Fruit fly (Drosophila melanogaster) whole organism, embryonic: ENCODE results near the gene Gycalpha99B.

Experiments used
- Abd-B ChIP-seq: fragments of 200-800 bp; sonication (Bioruptor generic); optimal IDR thresholded peaks from 2 replicates; lab custom pipeline; 2018; ENCODE audit warnings: missing biosample characterization, mild to moderate bottlenecking, missing genetic modification characterization, moderate library complexity
- Ada2b ChIP-seq: fragments of 200-800 bp; sonication (Bioruptor generic); IDR thresholded peaks from 2 replicates; pipeline ENCODE4 v1.3.6; 2022; ENCODE audit warnings: missing biosample characterization, missing genetic modification characterization
- Blimp-1 ChIP-seq: fragments of 200-800 bp; sonication (Bioruptor generic); optimal IDR thresholded peaks from 3 replicates; lab custom pipeline; 2018; ENCODE audit warnings: missing biosample characterization, missing genetic modification characterization, mild to moderate bottlenecking, moderate library complexity, missing genetic modification reagents
- CG1024 ChIP-seq: fragments of 200-800 bp; sonication (Bioruptor generic); IDR thresholded peaks from 2 replicates; pipeline ENCODE4 v1.3.6; 2022; ENCODE audit warnings: missing biosample characterization, missing genetic modification characterization
- CG11398 ChIP-seq: fragments of 200-800 bp; sonication (Bioruptor generic); optimal IDR thresholded peaks from 2 replicates; lab custom pipeline; 2016; ENCODE audit warnings: missing biosample characterization, missing genetic modification characterization
- CG11695 ChIP-seq: fragments of 200-800 bp; sonication (Bioruptor generic); IDR thresholded peaks from 3 replicates; pipeline ENCODE4 v1.3.6; 2022; ENCODE audit warnings: missing biosample characterization, missing genetic modification characterization
- CG15269 ChIP-seq: fragments of 200-800 bp; sonication (Bioruptor generic); optimal IDR thresholded peaks from 2 replicates; lab custom pipeline; 2018; ENCODE audit warnings: missing biosample characterization, mild to moderate bottlenecking, missing genetic modification characterization, moderate library complexity
- CG16779 ChIP-seq: fragments of 200-800 bp; sonication (Bioruptor generic); IDR thresholded peaks from 2 replicates; pipeline ENCODE4 v1.3.6; 2022; ENCODE audit warnings: missing biosample characterization, missing genetic modification characterization
- CG17361 ChIP-seq: fragments of 200-800 bp; sonication (Bioruptor generic); IDR thresholded peaks from 3 replicates; pipeline ENCODE4 v1.3.6; 2022; ENCODE audit warnings: missing biosample characterization, missing genetic modification characterization
- CG17568 ChIP-seq: fragments of 200-800 bp; sonication (Bioruptor generic); optimal IDR thresholded peaks from 2 replicates; lab custom pipeline; 2018; ENCODE audit warnings: missing biosample characterization, mild to moderate bottlenecking, missing genetic modification characterization, moderate library complexity
- CG2875 ChIP-seq: fragments of 200-800 bp; sonication (Bioruptor generic); optimal IDR thresholded peaks from 2 replicates; lab custom pipeline; 2017; ENCODE audit warnings: missing biosample characterization, mild to moderate bottlenecking, missing genetic modification characterization, missing genetic modification reagents
- CG31388 ChIP-seq: fragments of 200-800 bp; sonication (Bioruptor generic); optimal IDR thresholded peaks from 2 replicates; lab custom pipeline; 2016; ENCODE audit warnings: missing biosample characterization, missing genetic modification characterization
- CG4707 ChIP-seq: fragments of 200-800 bp; sonication (Bioruptor generic); optimal IDR thresholded peaks from 2 replicates; lab custom pipeline; 2018; ENCODE audit warnings: missing biosample characterization, mild to moderate bottlenecking, missing genetic modification characterization, moderate library complexity
- CG4730 ChIP-seq: fragments of 200-800 bp; sonication (Bioruptor generic); IDR thresholded peaks from 2 replicates; pipeline ENCODE4 v1.3.6; 2022; ENCODE audit warnings: missing biosample characterization, missing genetic modification characterization
- CG7357 ChIP-seq: fragments of 200-800 bp; sonication (Bioruptor generic); IDR thresholded peaks from 3 replicates; pipeline ENCODE4 v1.3.6; 2022; ENCODE audit warnings: missing biosample characterization, missing genetic modification characterization
- CG7745 ChIP-seq: fragments of 200-800 bp; sonication (Bioruptor generic); optimal IDR thresholded peaks from 2 replicates; lab custom pipeline; 2018; ENCODE audit warnings: missing biosample characterization, mild to moderate bottlenecking, missing genetic modification characterization, moderate library complexity
- CG8388 ChIP-seq: fragments of 200-800 bp; sonication (Bioruptor generic); optimal IDR thresholded peaks from 2 replicates; lab custom pipeline; 2019; ENCODE audit warnings: missing biosample characterization, mild to moderate bottlenecking, missing genetic modification characterization, moderate library complexity
- CG9797 ChIP-seq: fragments of 200-800 bp; sonication (Bioruptor generic); optimal IDR thresholded peaks from 3 replicates; lab custom pipeline; 2018; ENCODE audit warnings: missing biosample characterization, mild to moderate bottlenecking, missing genetic modification characterization
- CG9817 ChIP-seq: fragments of 200-800 bp; sonication (Bioruptor generic); optimal IDR thresholded peaks from 2 replicates; lab custom pipeline; 2018; ENCODE audit warnings: missing biosample characterization, mild to moderate bottlenecking, missing genetic modification characterization, moderate library complexity
- CG9932 ChIP-seq: fragments of 200-800 bp; sonication (Bioruptor generic); IDR thresholded peaks from 2 replicates; pipeline ENCODE4 v1.3.6; 2022; ENCODE audit warnings: missing biosample characterization, missing genetic modification characterization
- CkIIα-i1 ChIP-seq: fragments of 200-800 bp; sonication (Bioruptor generic); IDR thresholded peaks from 2 replicates; pipeline ENCODE4 v1.3.6; 2022; ENCODE audit warnings: missing biosample characterization, missing genetic modification characterization
- CoRest ChIP-seq: fragments of 200-800 bp; sonication (Bioruptor generic); optimal IDR thresholded peaks from 3 replicates; lab custom pipeline; 2018; ENCODE audit warnings: missing biosample characterization, mild to moderate bottlenecking, missing genetic modification characterization, moderate library complexity
- HHEX ChIP-seq: fragments of 200-800 bp; sonication (Bioruptor generic); optimal IDR thresholded peaks from 3 replicates; lab custom pipeline; 2017; ENCODE audit warnings: missing biosample characterization, mild to moderate bottlenecking, missing genetic modification characterization, missing genetic modification reagents
- Hr51 ChIP-seq, 2 experiments: fragments of 200-800 bp; sonication (Bioruptor generic); optimal IDR thresholded peaks; 2 replicates in 1 of 2; 3 replicates in 1 of 2; lab custom pipeline; 2016 to 2018; ENCODE audit warnings: missing biosample characterization in 2 of 2, missing genetic modification characterization in 2 of 2, mild to moderate bottlenecking in 1 of 2, moderate library complexity in 1 of 2
- Max ChIP-seq: fragments of 200-800 bp; sonication (Bioruptor generic); optimal IDR thresholded peaks from 2 replicates; lab custom pipeline; 2016; ENCODE audit warnings: missing biosample characterization, mild to moderate bottlenecking, missing genetic modification characterization
- Myb ChIP-seq: fragments of 200-800 bp; sonication (Bioruptor generic); optimal IDR thresholded peaks from 2 replicates; lab custom pipeline; 2016; ENCODE audit warnings: missing biosample characterization, missing genetic modification characterization
- NfI ChIP-seq: fragments of 200-800 bp; sonication (Bioruptor generic); optimal IDR thresholded peaks from 3 replicates; lab custom pipeline; 2018; ENCODE audit warnings: missing biosample characterization, mild to moderate bottlenecking, missing genetic modification characterization, moderate library complexity
- PHDP ChIP-seq: fragments of 200-800 bp; sonication (Bioruptor generic); optimal IDR thresholded peaks from 3 replicates; lab custom pipeline; 2018; ENCODE audit warnings: missing biosample characterization, mild to moderate bottlenecking, missing genetic modification characterization, moderate library complexity
- Ssrp ChIP-seq: fragments of 200-800 bp; sonication (Bioruptor generic); optimal IDR thresholded peaks from 2 replicates; lab custom pipeline; 2018; ENCODE audit warnings: missing biosample characterization, mild to moderate bottlenecking, missing genetic modification characterization, moderate library complexity
- Xbp1 ChIP-seq: fragments of 200-800 bp; sonication (Bioruptor generic); optimal IDR thresholded peaks from 3 replicates; lab custom pipeline; 2016; ENCODE audit warnings: missing biosample characterization, mild to moderate bottlenecking, missing genetic modification characterization
- ac ChIP-seq: fragments of 200-800 bp; sonication (Bioruptor generic); optimal IDR thresholded peaks from 3 replicates; lab custom pipeline; 2017; ENCODE audit warnings: missing biosample characterization, mild to moderate bottlenecking, missing genetic modification characterization
- aop ChIP-seq: fragments of 200-800 bp; sonication (Bioruptor generic); IDR thresholded peaks from 2 replicates; pipeline ENCODE4 v1.3.6; 2022; ENCODE audit warnings: missing biosample characterization, missing genetic modification characterization
- crp ChIP-seq, 2 experiments: fragments of 200-800 bp; sonication (Bioruptor generic); optimal IDR thresholded peaks; 2 replicates in 1 of 2; 3 replicates in 1 of 2; lab custom pipeline; 2017; ENCODE audit warnings: missing biosample characterization in 2 of 2, missing genetic modification characterization in 2 of 2, mild to moderate bottlenecking in 1 of 2, moderate library complexity in 1 of 2
- ewg ChIP-seq: fragments of 200-800 bp; sonication (Bioruptor generic); optimal IDR thresholded peaks from 3 replicates; lab custom pipeline; 2017; ENCODE audit warnings: mild to moderate bottlenecking, missing biosample characterization, missing genetic modification reagents, missing genetic modification characterization
- fd64A ChIP-seq: fragments of 200-800 bp; sonication (Bioruptor generic); optimal IDR thresholded peaks from 3 replicates; lab custom pipeline; 2018; ENCODE audit warnings: missing biosample characterization, mild to moderate bottlenecking, missing genetic modification characterization
- fu2 ChIP-seq: fragments of 200-800 bp; sonication (Bioruptor generic); optimal IDR thresholded peaks from 2 replicates; lab custom pipeline; 2016; ENCODE audit warnings: missing biosample characterization, missing genetic modification characterization
- gce ChIP-seq: fragments of 200-800 bp; sonication (Bioruptor generic); IDR thresholded peaks from 3 replicates; pipeline ENCODE4 v1.3.6; 2022; ENCODE audit warnings: missing biosample characterization, missing genetic modification characterization
- knrl ChIP-seq: fragments of 200-800 bp; sonication (Bioruptor generic); IDR thresholded peaks from 3 replicates; pipeline ENCODE4 v1.3.6; 2022; ENCODE audit warnings: missing biosample characterization, missing genetic modification characterization; ENCODE audit not compliant: partially characterized antibody
- lov ChIP-seq, 2 experiments: fragments of 200-800 bp in 1 of 2; fragments of >200 bp in 1 of 2; sonication (Bioruptor generic) in 1 of 2; IDR thresholded peaks in 1 of 2; optimal IDR thresholded peaks in 1 of 2; 2 replicates in 1 of 2; 3 replicates in 1 of 2; pipeline versions ENCODE4 v1.3.6 to Lab custom; 2017 to 2022; ENCODE audit warnings: missing biosample characterization in 1 of 2, missing genetic modification characterization in 1 of 2
- prd ChIP-seq, 3 experiments: fragments of >200 bp in 2 of 3; fragments of 200-800 bp in 1 of 3; sonication (Bioruptor generic) in 1 of 3; optimal IDR thresholded peaks in 2 of 3; IDR thresholded peaks in 1 of 3; 2 replicates in 2 of 3; 3 replicates in 1 of 3; pipeline versions ENCODE4 v1.3.6 to Lab custom; 2017 to 2022; ENCODE audit warnings: missing biosample characterization in 1 of 3, missing genetic modification characterization in 1 of 3
- sens ChIP-seq: fragments of 200-800 bp; sonication (Bioruptor generic); peaks from one replicate; lab custom pipeline; 2016; ENCODE audit warnings: missing biosample characterization, missing genetic modification characterization
- seq ChIP-seq: fragments of 200-800 bp; sonication (Bioruptor generic); IDR thresholded peaks from 2 replicates; pipeline ENCODE4 v1.3.6; 2022; ENCODE audit warnings: missing biosample characterization, missing genetic modification characterization
- slou ChIP-seq: fragments of 200-800 bp; sonication (Bioruptor generic); optimal IDR thresholded peaks from 3 replicates; lab custom pipeline; 2016; ENCODE audit warnings: missing biosample characterization, missing genetic modification characterization
- so ChIP-seq: fragments of 200-800 bp; sonication (Bioruptor generic); IDR thresholded peaks from 3 replicates; pipeline ENCODE4 v1.3.6; 2022; ENCODE audit warnings: missing biosample characterization, missing genetic modification characterization
- stc ChIP-seq: fragments of 200-800 bp; sonication (Bioruptor generic); IDR thresholded peaks from 2 replicates; pipeline ENCODE4 v1.3.6; 2022; ENCODE audit warnings: missing biosample characterization, missing genetic modification characterization
- stwl ChIP-seq: fragments of 200-800 bp; sonication (Bioruptor generic); optimal IDR thresholded peaks from 3 replicates; lab custom pipeline; 2018; ENCODE audit warnings: missing biosample characterization, mild to moderate bottlenecking, missing genetic modification characterization, moderate library complexity
- trem ChIP-seq: fragments of 200-800 bp; optimal IDR thresholded peaks from 3 replicates; lab custom pipeline; 2019; ENCODE audit warnings: missing biosample characterization, mild to moderate bottlenecking, missing genetic modification characterization, moderate library complexity
- vvl ChIP-seq: fragments of 200-800 bp; sonication (Bioruptor generic); IDR thresholded peaks from 2 replicates; pipeline ENCODE4 v1.3.6; 2022; ENCODE audit warnings: missing biosample characterization, missing genetic modification characterization
- zen ChIP-seq: fragments of 200-800 bp; sonication (Bioruptor generic); optimal IDR thresholded peaks from 3 replicates; lab custom pipeline; 2018; ENCODE audit warnings: missing biosample characterization, mild to moderate bottlenecking, missing genetic modification characterization, moderate library complexity

Gycalpha99B gene

dm6 chr3R:29717519-29717918 is 35.2 kb downstream of the Gycalpha99B start (continued):
- TF ChIP-seq CkIIα-i1 (GFP tag; lab: Robert Waterston, UW) (no peak), Hr51 (GFP tag; optimal IDR thresholded peaks at IDR 0.05; lab: Kevin White, UChicago) (peak in 1 of 2 experiments; percentile 36), Ssrp (peak; percentile 48), CG7745 (tag; lab: Kevin White, UChicago) (no peak), CG11695 (GFP tag; lab: Robert Waterston, UW) (no peak), slou (GFP tag; lab: Kevin White, UChicago) (no peak), CG4730 (GFP tag; lab: Robert Waterston, UW) (no peak), CG31388 (no peak), CG17568 (GFP tag; lab: Kevin White, UChicago) (no peak), stc (peak; percentile 41; the same call in 1 of the 2 replicates), seq (no peak), HHEX (GFP tag; lab: Kevin White, UChicago) (no peak), CG1024 (GFP tag; lab: Robert Waterston, UW) (peak; percentile 41; the same call in 1 of the 2 replicates), fu2 (GFP tag; lab: Kevin White, UChicago) (no peak), CG9797 (GFP tag; lab: Kevin White, UChicago) (no peak), CG9817 (peak; percentile 4), prd (optimal IDR thresholded peaks at IDR 0.05; lab: Kevin White, UChicago) (no peak), prd (GFP tag; IDR thresholded peaks at IDR 0.05; lab: Robert Waterston, UW) (peak; percentile 31; the same call in 1 of the 3 replicates), CG2875 (GFP tag; lab: Kevin White, UChicago) (no peak), CG9932 (GFP tag; lab: Robert Waterston, UW) (no peak), CG4707 (no peak), trem (no peak), CG17361 (GFP tag; lab: Robert Waterston, UW) (0 out of 3 replicates have a peak, but pooled peaks have one; percentile 16), sens (GFP tag; lab: Kevin White, UChicago) (peak; percentile 69), CG11398 (no peak), PHDP (peak; percentile 30), Myb (GFP tag; lab: Kevin White, UChicago) (no peak), ewg (GFP tag; lab: Kevin White, UChicago) (no peak), Max (GFP tag; lab: Kevin White, UChicago) (no peak), CG7357 (0 out of 3 replicates have a peak, but pooled peaks have one; percentile 17), so (GFP tag; lab: Robert Waterston, UW) (peak; percentile 24; the same call in 1 of the 3 replicates), gce (GFP tag; lab: Robert Waterston, UW) (0 out of 3 replicates have a peak, but pooled peaks have one; percentile 25), Abd-B (no peak), CoRest (tag; lab: Kevin White, UChicago) (peak; percentile 6), CG8388 (GFP tag; lab: Kevin White, UChicago) (peak; percentile 53), fd64A (no peak), CG16779 (GFP tag; lab: Robert Waterston, UW) (no peak), stwl (tag; lab: Kevin White, UChicago) (no peak), lov (optimal IDR thresholded peaks at IDR 0.05; lab: Kevin White, UChicago) (no peak), lov (GFP tag; IDR thresholded peaks at IDR 0.05; lab: Robert Waterston, UW) (no peak), crp (GFP tag; optimal IDR thresholded peaks at IDR 0.05; lab: Kevin White, UChicago) (no peak), Xbp1 (peak; percentile 29), CG15269 (tag; lab: Kevin White, UChicago) (peak; percentile 22), Blimp-1 (GFP tag; lab: Kevin White, UChicago) (peak; percentile 43), NfI (GFP tag; lab: Kevin White, UChicago) (no peak), aop (GFP tag; lab: Robert Waterston, UW) (no peak), zen (tag; lab: Kevin White, UChicago) (no peak), knrl (GFP tag; lab: Robert Waterston, UW) (no peak), vvl (GFP tag; lab: Robert Waterston, UW) (peak; percentile 51), Ada2b (GFP tag; lab: Robert Waterston, UW) (no peak), ac (GFP tag; lab: Kevin White, UChicago) (no peak)
